Worm (Caenorhabditis elegans): Measurements from ENCODE around the gene W09G12.7.

ce11 chrIV:1211902-1212301, 17.0 kb upstream of the W09G12.7 start:
- TF ChIP-seq W03F9.2 (tag; optimal IDR thresholded peaks at IDR 0.05) (no peak), him-1 (tag; optimal IDR thresholded peaks at IDR 0.05) (no peak)

Measured in whole organism, L4/young adult.